Worm (Caenorhabditis elegans): Measurements from ENCODE around the gene hecd-1.

Gene hecd-1

DNA sequence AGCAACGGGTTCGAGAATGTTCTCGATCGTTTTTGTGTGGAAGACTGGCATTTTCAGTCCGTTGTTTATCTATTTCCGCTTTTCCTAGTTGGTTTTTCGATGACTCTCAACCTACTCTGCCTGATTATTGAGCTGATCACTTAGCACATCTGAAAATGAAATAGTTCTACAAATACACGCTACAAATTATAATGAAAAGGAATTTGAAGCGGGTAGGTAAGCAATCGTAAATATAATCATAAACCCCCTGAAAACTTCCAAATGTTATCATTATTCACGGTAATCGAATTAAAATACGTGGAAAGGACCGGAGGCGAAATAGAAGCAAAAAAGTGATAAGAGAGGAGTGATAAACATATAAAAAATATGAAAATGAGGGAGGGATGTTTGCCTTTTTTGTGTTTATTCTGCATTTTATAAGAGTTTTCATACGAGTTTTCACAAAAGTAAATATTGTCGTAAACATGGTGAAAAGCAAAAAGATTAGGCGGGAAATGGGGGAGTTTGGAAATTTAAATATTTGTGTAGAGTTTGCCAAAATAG lies 50.2 kb downstream of the hecd-1 start, which contains the start of gene deb-1:
TSS of gene deb-1 (minus strand) at position 51 of the 543 bp plus-strand sequence.
- TF ChIP-seq efl-1 (optimal IDR thresholded peaks at IDR 0.05) (no peak), efl-1 (GFP tag; optimal IDR thresholded peaks at IDR 0.05 in 1 of 2) (peak in 1 of 2 experiments; percentile 42), lin-13 (GFP tag; optimal IDR thresholded peaks at IDR 0.05) (no peak), elt-2 (tag; optimal IDR thresholded peaks at IDR 0.05) (peak; percentile 43)

DNA sequence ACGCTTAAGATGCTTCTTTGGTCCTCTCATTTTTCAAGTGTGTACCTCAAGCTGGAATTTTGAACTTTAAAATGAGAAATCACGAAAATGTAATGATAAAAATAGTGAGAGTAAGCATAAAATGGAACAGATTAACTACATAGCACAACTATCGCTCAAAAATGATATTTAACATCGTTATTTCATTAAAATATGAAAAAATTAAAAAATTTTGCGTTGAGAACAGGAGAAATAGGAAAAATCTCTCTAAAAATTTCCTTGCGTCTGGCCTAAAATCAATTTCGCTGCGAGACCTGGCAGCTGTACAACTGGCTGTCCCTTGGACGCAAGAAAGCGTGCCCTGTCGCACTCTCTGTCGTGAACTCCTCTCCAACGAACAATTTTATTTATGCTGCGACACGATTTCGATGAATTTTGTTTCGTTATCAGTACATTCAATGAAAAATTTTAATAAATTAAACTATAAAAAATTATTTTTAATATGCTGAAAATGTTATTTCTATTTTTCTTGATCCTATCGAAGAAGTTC lies 59.8 kb downstream of the hecd-1 start, which contains the start of gene rps-4:
TSS of gene rps-4 (minus strand) at position 51 of the 529 bp plus-strand sequence.
- TF ChIP-seq nhr-11 (tag; optimal IDR thresholded peaks at IDR 0.05) (peak; percentile 65), fos-1 (tag; optimal IDR thresholded peaks at IDR 0.05) (peak; percentile 61), snu-23 (GFP tag; optimal IDR thresholded peaks at IDR 0.05) (peak; percentile 95), ceh-88 (GFP tag; IDR thresholded peaks at IDR 0.05) (peak; percentile 77), hpl-2 (GFP tag; optimal IDR thresholded peaks at IDR 0.05) (peak; percentile 85), lin-15B (tag; optimal IDR thresholded peaks at IDR 0.05) (peak; percentile 98), swsn-7 (tag; optimal IDR thresholded peaks at IDR 0.05) (peak; percentile 91), snpc-4 (tag; optimal IDR thresholded peaks at IDR 0.05) (peak; percentile 81), ceh-63 (GFP tag; optimal IDR thresholded peaks at IDR 0.05) (no peak), egl-27 (tag; optimal IDR thresholded peaks at IDR 0.05) (no peak), fkh-10 (GFP tag; optimal IDR thresholded peaks at IDR 0.05) (peak; percentile 66), elt-2 (tag; optimal IDR thresholded peaks at IDR 0.05) (peak; percentile 75), aha-1 (tag; optimal IDR thresholded peaks at IDR 0.05) (no peak), lsy-2 (tag; optimal IDR thresholded peaks at IDR 0.05) (peak; percentile 91 to 95), C34B4.2 (tag; optimal IDR thresholded peaks at IDR 0.05) (no peak), skn-1 (tag; optimal IDR thresholded peaks at IDR 0.05) (peak; percentile 92), mep-1 (tag; optimal IDR thresholded peaks at IDR 0.05) (peak; percentile 96), nhr-76 (tag; optimal IDR thresholded peaks at IDR 0.05) (no peak), aly-2 (tag; optimal IDR thresholded peaks at IDR 0.05) (peak; percentile 23), unc-130 (tag; optimal IDR thresholded peaks at IDR 0.05) (peak; percentile 81), nhr-71 (tag; optimal IDR thresholded peaks at IDR 0.05) (peak; percentile 95), jun-1 (tag; optimal IDR thresholded peaks at IDR 0.05) (peak; percentile 75), zag-1 (tag; optimal IDR thresholded peaks at IDR 0.05) (no peak), sptf-1 (tag; optimal IDR thresholded peaks at IDR 0.05) (no peak), sox-4 (tag; optimal IDR thresholded peaks at IDR 0.05) (peak; percentile 70), mab-9 (GFP tag; IDR thresholded peaks at IDR 0.05) (no peak), blmp-1 (tag; optimal IDR thresholded peaks at IDR 0.05) (peak; percentile 69), tbx-2 (tag; optimal IDR thresholded peaks at IDR 0.05) (peak; percentile 92), nhr-237 (tag; optimal IDR thresholded peaks at IDR 0.05) (peak; percentile 71), vab-15 (tag; optimal IDR thresholded peaks at IDR 0.05) (no peak), pax-3 (tag; optimal IDR thresholded peaks at IDR 0.05) (peak; percentile 68), hlh-4 (tag; optimal IDR thresholded peaks at IDR 0.05) (no peak), dsc-1 (tag; optimal IDR thresholded peaks at IDR 0.05) (peak; percentile 80), lin-35 (GFP tag; optimal IDR thresholded peaks at IDR 0.05) (peak; percentile 91 to 93), lir-3 (tag; optimal IDR thresholded peaks at IDR 0.05; ENCODE audit: poor library complexity) (peak; percentile 74), tlp-1 (tag; optimal IDR thresholded peaks at IDR 0.05) (no peak), nhr-12 (tag; optimal IDR thresholded peaks at IDR 0.05) (no peak), zip-4 (GFP tag; optimal IDR thresholded peaks at IDR 0.05) (peak; percentile 45), nhr-20 (tag; optimal IDR thresholded peaks at IDR 0.05) (peak; percentile 93), nhr-90 (tag; optimal IDR thresholded peaks at IDR 0.05; ENCODE audit: poor library complexity) (peak; percentile 89), irx-1 (tag; optimal IDR thresholded peaks at IDR 0.05) (peak; percentile 78), fkh-8 (tag; optimal IDR thresholded peaks at IDR 0.05) (peak; percentile 90), rnt-1 (tag; optimal IDR thresholded peaks at IDR 0.05) (peak; percentile 94), ztf-4 (tag; optimal IDR thresholded peaks at IDR 0.05) (peak; percentile 54), C04F5.9 (tag; optimal IDR thresholded peaks at IDR 0.05) (peak; percentile 62), nhr-85 (tag) (peak; percentile 90), elt-3 (tag; optimal IDR thresholded peaks at IDR 0.05) (peak in 3 of 6 experiments; percentile 24 to 95 (median 72)), nhr-77 (tag; optimal IDR thresholded peaks at IDR 0.05) (peak; percentile 86)
